Fruit fly (Drosophila melanogaster) whole organism, embryonic: ENCODE results near the gene CG8668.

ENCODE experiments used
- Atf6 ChIP-seq: fragments of 200-800 bp; sonication (Bioruptor generic); IDR thresholded peaks from 2 replicates; pipeline ENCODE4 v1.3.6; 2022; ENCODE audit warnings: missing biosample characterization, missing genetic modification characterization
- CG11085 ChIP-seq: fragments of 200-800 bp; sonication (Bioruptor generic); IDR thresholded peaks from 2 replicates; pipeline ENCODE4 v1.3.6; 2022; ENCODE audit warnings: missing biosample characterization, missing genetic modification characterization
- CG11398 ChIP-seq: fragments of 200-800 bp; sonication (Bioruptor generic); optimal IDR thresholded peaks from 2 replicates; lab custom pipeline; 2016; ENCODE audit warnings: missing biosample characterization, missing genetic modification characterization
- CG14965 ChIP-seq: fragments of 200-800 bp; sonication (Bioruptor generic); optimal IDR thresholded peaks from 2 replicates; lab custom pipeline; 2016; ENCODE audit warnings: missing biosample characterization, missing genetic modification characterization, borderline replicate concordance
- CG15696 ChIP-seq: fragments of 200-800 bp; sonication (Bioruptor generic); optimal IDR thresholded peaks from 2 replicates; lab custom pipeline; 2019; ENCODE audit warnings: missing biosample characterization, mild to moderate bottlenecking, missing genetic modification characterization, moderate library complexity
- CG16779 ChIP-seq: fragments of 200-800 bp; sonication (Bioruptor generic); IDR thresholded peaks from 2 replicates; pipeline ENCODE4 v1.3.6; 2022; ENCODE audit warnings: missing biosample characterization, missing genetic modification characterization
- CG17361 ChIP-seq: fragments of 200-800 bp; sonication (Bioruptor generic); IDR thresholded peaks from 3 replicates; pipeline ENCODE4 v1.3.6; 2022; ENCODE audit warnings: missing biosample characterization, missing genetic modification characterization
- CG1792 ChIP-seq: fragments of 200-800 bp; sonication (Bioruptor generic); optimal IDR thresholded peaks from 2 replicates; lab custom pipeline; 2016; ENCODE audit warnings: missing biosample characterization, missing genetic modification characterization
- CG30403 ChIP-seq: fragments of 200-800 bp; sonication (Bioruptor generic); optimal IDR thresholded peaks from 3 replicates; lab custom pipeline; 2016; ENCODE audit warnings: missing biosample characterization, missing genetic modification characterization
- CG30431 ChIP-seq: fragments of 200-800 bp; sonication (Bioruptor generic); optimal IDR thresholded peaks from 2 replicates; lab custom pipeline; 2017; ENCODE audit warnings: missing biosample characterization, missing genetic modification characterization
- CG31388 ChIP-seq: fragments of 200-800 bp; sonication (Bioruptor generic); optimal IDR thresholded peaks from 2 replicates; lab custom pipeline; 2016; ENCODE audit warnings: missing biosample characterization, missing genetic modification characterization
- CG3407 ChIP-seq: fragments of 200-800 bp; sonication (Bioruptor generic); optimal IDR thresholded peaks from 2 replicates; lab custom pipeline; 2018; ENCODE audit warnings: missing biosample characterization, mild to moderate bottlenecking, missing genetic modification characterization
- CG34224 ChIP-seq: fragments of 200-800 bp; sonication (Bioruptor generic); IDR thresholded peaks from 3 replicates; pipeline ENCODE4 v1.3.6; 2022; ENCODE audit warnings: missing biosample characterization, missing genetic modification characterization; ENCODE audit not compliant: partially characterized antibody
- CG42726 ChIP-seq: fragments of 200-800 bp; sonication (Bioruptor generic); IDR thresholded peaks from 2 replicates; pipeline ENCODE4 v1.3.6; 2022; ENCODE audit warnings: missing biosample characterization, missing genetic modification characterization; ENCODE audit not compliant: partially characterized antibody
- CG4328 ChIP-seq: fragments of 200-800 bp; sonication (Bioruptor generic); optimal IDR thresholded peaks from 3 replicates; lab custom pipeline; 2017; ENCODE audit warnings: missing biosample characterization, missing genetic modification reagents, missing genetic modification characterization
- CG6813 ChIP-seq: fragments of 200-800 bp; sonication (Bioruptor generic); optimal IDR thresholded peaks from 2 replicates; lab custom pipeline; 2017; ENCODE audit warnings: missing biosample characterization, missing genetic modification characterization, mild to moderate bottlenecking, moderate library complexity, missing genetic modification reagents
- CG9817 ChIP-seq: fragments of 200-800 bp; sonication (Bioruptor generic); optimal IDR thresholded peaks from 2 replicates; lab custom pipeline; 2018; ENCODE audit warnings: missing biosample characterization, mild to moderate bottlenecking, missing genetic modification characterization, moderate library complexity
- CG9876 ChIP-seq: fragments of 200-800 bp; sonication (Bioruptor generic); optimal IDR thresholded peaks from 2 replicates; lab custom pipeline; 2016; ENCODE audit warnings: missing biosample characterization, missing genetic modification characterization
- CoRest ChIP-seq: fragments of 200-800 bp; sonication (Bioruptor generic); optimal IDR thresholded peaks from 3 replicates; lab custom pipeline; 2018; ENCODE audit warnings: missing biosample characterization, mild to moderate bottlenecking, missing genetic modification characterization, moderate library complexity
- Dad ChIP-seq: fragments of 200-800 bp; sonication (Bioruptor generic); optimal IDR thresholded peaks from 3 replicates; lab custom pipeline; 2016; ENCODE audit warnings: missing biosample characterization, missing genetic modification characterization
- GATAe ChIP-seq: fragments of 200-800 bp; sonication (Bioruptor generic); conservative IDR thresholded peaks from 2 replicates; pipeline ENCODE4 v1.3.6; 2022; ENCODE audit warnings: missing biosample characterization, missing genetic modification characterization
- Gsc ChIP-seq: fragments of 200-800 bp; sonication (Bioruptor generic); IDR thresholded peaks from 2 replicates; pipeline ENCODE4 v1.3.6; 2022; ENCODE audit warnings: missing biosample characterization, missing genetic modification characterization
- Lim3 ChIP-seq: fragments of 200-800 bp; sonication (Bioruptor generic); IDR thresholded peaks from 2 replicates; pipeline ENCODE4 v1.3.6; 2022; ENCODE audit warnings: missing biosample characterization, missing genetic modification characterization
- NC2α ChIP-seq: fragments of 200-800 bp; sonication (Bioruptor generic); optimal IDR thresholded peaks from 2 replicates; lab custom pipeline; 2016; ENCODE audit warnings: missing biosample characterization, missing genetic modification characterization
- Optix ChIP-seq: fragments of 200-800 bp; sonication (Bioruptor generic); IDR thresholded peaks from 3 replicates; pipeline ENCODE4 v1.3.6; 2022; ENCODE audit warnings: missing biosample characterization, missing genetic modification characterization
- Ptx1 ChIP-seq: fragments of 200-800 bp; sonication (Bioruptor generic); IDR thresholded peaks from 2 replicates; pipeline ENCODE4 v1.3.6; 2022; ENCODE audit warnings: missing biosample characterization, missing genetic modification characterization
- Rx ChIP-seq: fragments of 200-800 bp; sonication (Bioruptor generic); IDR thresholded peaks from 2 replicates; pipeline ENCODE4 v1.3.6; 2022; ENCODE audit warnings: missing biosample characterization, missing genetic modification characterization
- Sry-β ChIP-seq: fragments of 200-800 bp; sonication (Bioruptor generic); optimal IDR thresholded peaks from 2 replicates; lab custom pipeline; 2018; ENCODE audit warnings: missing biosample characterization, mild to moderate bottlenecking, missing genetic modification characterization, moderate library complexity
- Trl ChIP-seq, 3 experiments: fragments of >200 bp in 2 of 3; fragments of 200-800 bp in 1 of 3; sonication (Bioruptor generic) in 1 of 3; optimal IDR thresholded peaks; 2 replicates in 1 of 3; 3 replicates in 2 of 3; lab custom pipeline; 2016 to 2017; ENCODE audit warnings: missing biosample characterization in 1 of 3, missing genetic modification characterization in 1 of 3
- Xrp1 ChIP-seq: fragments of 200-800 bp; sonication (Bioruptor generic); IDR thresholded peaks from 2 replicates; pipeline ENCODE4 v1.3.6; 2022; ENCODE audit warnings: missing biosample characterization, missing genetic modification characterization
- ac ChIP-seq: fragments of 200-800 bp; sonication (Bioruptor generic); optimal IDR thresholded peaks from 3 replicates; lab custom pipeline; 2017; ENCODE audit warnings: missing biosample characterization, mild to moderate bottlenecking, missing genetic modification characterization
- az2 ChIP-seq: fragments of 200-800 bp; sonication (Bioruptor generic); optimal IDR thresholded peaks from 3 replicates; lab custom pipeline; 2016; ENCODE audit warnings: missing biosample characterization, missing genetic modification characterization
- bcd ChIP-seq: fragments of 200-800 bp; sonication (Bioruptor generic); optimal IDR thresholded peaks from 2 replicates; lab custom pipeline; 2017; ENCODE audit warnings: missing biosample characterization, mild to moderate bottlenecking, missing genetic modification characterization
- cas ChIP-seq: fragments of 200-800 bp; sonication (Bioruptor generic); IDR thresholded peaks from 2 replicates; pipeline ENCODE4 v1.3.6; 2022; ENCODE audit warnings: missing biosample characterization, missing genetic modification characterization
- corto ChIP-seq: fragments of 200-800 bp; sonication (Bioruptor generic); optimal IDR thresholded peaks from 2 replicates; lab custom pipeline; 2016; ENCODE audit warnings: missing biosample characterization, mild to moderate bottlenecking, missing genetic modification characterization, moderate library complexity
- dmrt11E ChIP-seq: fragments of 200-800 bp; sonication (Bioruptor generic); optimal IDR thresholded peaks from 3 replicates; lab custom pipeline; 2018; ENCODE audit warnings: missing biosample characterization, mild to moderate bottlenecking, missing genetic modification characterization, moderate library complexity
- insv ChIP-seq, 2 experiments: fragments of 200-800 bp; sonication (Bioruptor generic); optimal IDR thresholded peaks; 3 replicates each; lab custom pipeline; 2016 to 2018; ENCODE audit warnings: missing biosample characterization in 2 of 2, missing genetic modification characterization in 2 of 2
- kay ChIP-seq: fragments of 200-800 bp; sonication (Bioruptor generic); optimal IDR thresholded peaks from 2 replicates; lab custom pipeline; 2016; ENCODE audit warnings: missing biosample characterization, missing genetic modification characterization
- knrl ChIP-seq: fragments of 200-800 bp; sonication (Bioruptor generic); IDR thresholded peaks from 3 replicates; pipeline ENCODE4 v1.3.6; 2022; ENCODE audit warnings: missing biosample characterization, missing genetic modification characterization; ENCODE audit not compliant: partially characterized antibody
- nerfin-2 ChIP-seq: fragments of 200-800 bp; sonication (Bioruptor generic); IDR thresholded peaks from 2 replicates; pipeline ENCODE4 v1.3.6; 2022; ENCODE audit warnings: missing biosample characterization, missing genetic modification characterization; ENCODE audit not compliant: partially characterized antibody
- p53 ChIP-seq: fragments of 200-800 bp; sonication (Bioruptor generic); optimal IDR thresholded peaks from 2 replicates; lab custom pipeline; 2016; ENCODE audit warnings: missing biosample characterization, missing genetic modification characterization
- pita ChIP-seq: fragments of 200-800 bp; sonication (Bioruptor generic); optimal IDR thresholded peaks from 2 replicates; lab custom pipeline; 2017; ENCODE audit warnings: missing biosample characterization, mild to moderate bottlenecking, missing genetic modification characterization
- pzg ChIP-seq: fragments of 200-800 bp; sonication (Bioruptor generic); optimal IDR thresholded peaks from 3 replicates; lab custom pipeline; 2018; ENCODE audit warnings: missing biosample characterization, mild to moderate bottlenecking, missing genetic modification characterization, moderate library complexity
- repo ChIP-seq: fragments of 200-800 bp; sonication (Bioruptor generic); optimal IDR thresholded peaks from 2 replicates; lab custom pipeline; 2016; ENCODE audit warnings: missing biosample characterization, missing genetic modification characterization
- run ChIP-seq: fragments of 200-800 bp; sonication (Bioruptor generic); optimal IDR thresholded peaks from 3 replicates; lab custom pipeline; 2018; ENCODE audit warnings: missing biosample characterization, mild to moderate bottlenecking, missing genetic modification characterization
- scrt ChIP-seq: fragments of 200-800 bp; sonication (Bioruptor generic); optimal IDR thresholded peaks from 2 replicates; lab custom pipeline; 2018; ENCODE audit warnings: missing biosample characterization, mild to moderate bottlenecking, missing genetic modification characterization, moderate library complexity
- tgo ChIP-seq: fragments of 200-800 bp; sonication (Bioruptor generic); IDR thresholded peaks from 3 replicates; pipeline ENCODE4 v1.3.6; 2022; ENCODE audit warnings: missing biosample characterization, missing genetic modification characterization
- wdn ChIP-seq: fragments of 200-800 bp; sonication (Bioruptor generic); IDR thresholded peaks from 2 replicates; pipeline ENCODE4 v1.3.6; 2022; ENCODE audit warnings: missing biosample characterization, missing genetic modification characterization
- wek ChIP-seq: fragments of 200-800 bp; sonication (Bioruptor generic); optimal IDR thresholded peaks from 3 replicates; lab custom pipeline; 2018; ENCODE audit warnings: missing biosample characterization, mild to moderate bottlenecking, missing genetic modification characterization, moderate library complexity
- wor ChIP-seq: fragments of 200-800 bp; sonication (Bioruptor generic); IDR thresholded peaks from 2 replicates; pipeline ENCODE4 v1.3.6; 2022; ENCODE audit warnings: missing biosample characterization, missing genetic modification characterization

CG8668 gene

DNA sequence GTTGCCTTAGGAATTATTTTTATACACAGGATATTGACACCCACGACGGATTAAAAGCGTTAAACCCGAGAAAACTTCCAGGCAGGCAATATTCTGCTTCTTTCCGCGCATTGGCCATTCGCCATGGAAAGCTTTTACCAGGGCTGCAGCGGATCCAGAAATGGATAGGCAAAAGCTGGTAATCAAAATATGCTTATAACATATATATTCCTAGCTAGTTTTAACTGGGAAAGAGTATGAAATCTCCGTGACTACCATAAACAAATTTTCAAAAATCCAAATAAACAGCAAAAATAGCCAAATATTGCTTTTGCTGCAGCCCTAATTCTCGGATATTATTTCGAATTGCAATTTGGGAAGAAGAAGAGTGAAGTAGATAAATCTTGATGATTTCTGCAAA is 32.7 kb downstream of the CG8668 start, which contains the start of the genes PAPLA1 and Rbsn-5 (continued):
- TF ChIP-seq CG9876 (GFP tag; lab: Kevin White, UChicago) (peak; percentile 93), CG4328 (GFP tag; lab: Kevin White, UChicago) (peak; percentile 89), scrt (GFP tag; lab: Kevin White, UChicago) (peak; percentile 86), CG30403 (GFP tag; lab: Kevin White, UChicago) (peak; percentile 97), az2 (GFP tag; lab: Kevin White, UChicago) (peak; percentile 94), CG11398 (peak; percentile 88), Xrp1 (peak; percentile 93), cas (GFP tag; lab: Robert Waterston, UW) (peak; percentile 87), Sry-β (GFP tag; lab: Kevin White, UChicago) (peak; percentile 80), p53 (GFP tag; lab: Kevin White, UChicago) (peak; percentile 89), CG34224 (GFP tag; lab: Robert Waterston, UW) (no peak), kay (GFP tag; lab: Kevin White, UChicago) (peak; percentile 95), knrl (GFP tag; lab: Robert Waterston, UW) (peak; percentile 28; the same call in 1 of the 3 replicates), tgo (peak; percentile 92), Optix (peak; percentile 84), Ptx1 (GFP tag; lab: Robert Waterston, UW) (peak; percentile 96), CG9817 (tag; lab: Kevin White, UChicago) (peak; percentile 95), insv (GFP tag; optimal IDR thresholded peaks at IDR 0.05; lab: Kevin White, UChicago) (peak in 1 of 2 experiments; percentile 46), nerfin-2 (no peak), Lim3 (GFP tag; lab: Robert Waterston, UW) (peak; percentile 58; the same call in 1 of the 2 replicates), Dad (peak; percentile 94), CG6813 (GFP tag; lab: Kevin White, UChicago) (peak; percentile 80), CG14965 (GFP tag; lab: Kevin White, UChicago) (peak; percentile 35), repo (peak; percentile 91), ac (GFP tag; lab: Kevin White, UChicago) (no peak), Gsc (GFP tag; lab: Robert Waterston, UW) (peak; percentile 60), CG11085 (GFP tag; lab: Robert Waterston, UW) (peak; percentile 91), CG1792 (GFP tag; lab: Kevin White, UChicago) (peak; percentile 91), CG3407 (GFP tag; lab: Kevin White, UChicago) (peak; percentile 83), CG15696 (tag; lab: Kevin White, UChicago) (peak; percentile 86), Rx (peak; percentile 86), corto (GFP tag; lab: Kevin White, UChicago) (peak; percentile 83), pzg (GFP tag; lab: Kevin White, UChicago) (peak; percentile 82), CG30431 (GFP tag; lab: Kevin White, UChicago) (peak; percentile 87), CoRest (peak; percentile 95), GATAe (GFP tag; lab: Robert Waterston, UW) (peak; percentile 74), wor (GFP tag; lab: Robert Waterston, UW) (peak; percentile 72), wek (peak; percentile 66), Atf6 (peak; percentile 86; the same call in 1 of the 2 replicates), pita (no peak), bcd (GFP tag; lab: Kevin White, UChicago) (peak; percentile 96), CG31388 (peak; percentile 89), dmrt11E (tag; lab: Kevin White, UChicago) (peak; percentile 76), run (tag; lab: Kevin White, UChicago) (peak; percentile 76), CG16779 (GFP tag; lab: Robert Waterston, UW) (peak; percentile 83), Trl (optimal IDR thresholded peaks at IDR 0.05; lab: Kevin White, UChicago) (no peak), Trl (GFP tag; optimal IDR thresholded peaks at IDR 0.05; lab: Kevin White, UChicago) (peak; percentile 97), wdn (GFP tag; lab: Robert Waterston, UW) (peak; percentile 82), CG17361 (GFP tag; lab: Robert Waterston, UW) (peak; percentile 95), NC2α (GFP tag; lab: Kevin White, UChicago) (peak; percentile 88), CG42726 (GFP tag; lab: Robert Waterston, UW) (no peak)
